Worm (Caenorhabditis elegans) whole organism, L4/young adult: ENCODE measurements around the gene mml-1.

Source experiments
- W03F9.2 ChIP-seq: fragments of 150-350 bp; optimal IDR thresholded peaks from 2 replicates; lab custom pipeline; 2014; ENCODE audit warnings: missing biosample characterization, missing genetic modification characterization
- dao-5 ChIP-seq: sonication (generic microtip); optimal IDR thresholded peaks from 2 replicates; lab custom pipeline; 2016; ENCODE audit warnings: missing genotype, missing genetic modification characterization, moderate library complexity, missing compliant biosample characterization
- him-1 ChIP-seq: sonication (generic microtip); optimal IDR thresholded peaks from 2 replicates; lab custom pipeline; 2016; ENCODE audit warnings: missing genotype, missing genetic modification reagents, missing genetic modification characterization, missing compliant biosample characterization

DNA sequence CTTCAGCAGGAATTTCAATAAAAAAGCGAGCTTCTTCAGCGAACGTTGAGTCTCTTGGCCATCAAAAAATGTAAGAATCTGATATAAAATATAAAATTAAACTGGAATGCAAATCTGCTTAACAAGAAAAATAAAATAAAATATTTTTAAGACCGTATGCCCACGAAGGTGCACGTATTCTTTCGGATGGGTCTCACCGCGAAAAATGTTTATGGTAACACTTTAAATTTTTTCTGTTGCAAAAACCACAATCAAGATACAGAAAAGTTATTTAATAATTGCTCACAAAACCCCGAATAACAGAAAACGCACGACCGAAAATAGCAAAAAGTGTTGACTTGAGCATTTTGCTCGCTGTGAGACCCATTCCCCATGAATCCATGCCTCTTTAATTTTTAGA is 35.4 kb downstream of the mml-1 start:
- no peak for TF ChIP-seq dao-5 (tag; lab: Kevin White, UChicago)
- no peak for TF ChIP-seq W03F9.2 (tag; lab: Kevin White, UChicago)
- no peak for TF ChIP-seq him-1 (tag; lab: Kevin White, UChicago)
